Fruit fly (Drosophila melanogaster): ENCODE measurements around the gene mfrn.
A peak's percentile ranks its signal among the peaks of the same experiment; 100 is the strongest.

mfrn gene

DNA sequence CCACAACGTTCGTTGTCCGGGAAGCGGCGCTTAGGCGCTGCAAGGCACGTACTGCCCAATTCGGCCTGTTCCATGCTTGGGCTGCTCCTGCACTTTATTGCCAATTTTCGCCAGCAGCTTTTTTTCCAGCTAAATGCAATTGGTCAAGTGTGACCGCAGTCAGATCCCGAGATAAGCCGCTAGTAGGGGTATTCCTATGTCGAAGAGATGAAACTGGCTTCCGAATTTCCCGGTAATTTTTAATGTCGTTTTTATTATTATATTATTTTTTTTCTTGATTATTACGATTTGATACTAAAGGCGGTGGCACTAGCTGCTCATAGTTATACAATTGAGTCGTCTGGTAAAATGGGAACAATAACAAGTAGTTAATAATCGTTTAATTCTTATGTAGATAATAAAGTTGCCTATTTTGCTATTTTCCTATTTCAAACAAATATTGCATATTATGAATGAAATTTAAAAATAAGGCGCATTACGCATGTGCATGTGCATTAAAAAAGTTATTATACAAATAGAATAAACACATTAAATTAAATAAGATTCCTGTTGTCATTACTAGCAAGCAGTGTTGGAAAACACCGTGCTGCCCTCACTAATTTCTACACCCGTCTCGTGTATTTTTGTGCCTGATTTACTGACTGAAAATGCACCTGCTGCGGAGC lies 31.3 kb downstream of the mfrn start, which contains the start of the genes CG5003 and mRpS22 (continued):
- TF ChIP-seq Gug (GFP tag; IDR thresholded peaks at IDR 0.05): peak; percentile 9; the same call in 2 of the 4 replicates
- peak; percentile 42 for TF ChIP-seq Nf-YB (GFP tag; optimal IDR thresholded peaks at IDR 0.05)
- peak; percentile 77 for TF ChIP-seq Meics (GFP tag; optimal IDR thresholded peaks at IDR 0.05)
- no peak for TF ChIP-seq ash1 (GFP tag; optimal IDR thresholded peaks at IDR 0.05)
- no peak for TF ChIP-seq CG14050 (GFP tag; IDR thresholded peaks at IDR 0.05)
- TF ChIP-seq B-H2 (GFP tag; optimal IDR thresholded peaks at IDR 0.05): peak; percentile 51
- peak in 1 of 2 experiments; percentile 19 for TF ChIP-seq crp (GFP tag; optimal IDR thresholded peaks at IDR 0.05)
- TF ChIP-seq stc (GFP tag; IDR thresholded peaks at IDR 0.05): no peak
- TF ChIP-seq Pdp1 (GFP tag; optimal IDR thresholded peaks at IDR 0.05): peak in 1 of 2 experiments; percentile 32
- TF ChIP-seq trem (tag; optimal IDR thresholded peaks at IDR 0.05): peak; percentile 11
- TF ChIP-seq HmgZ (tag; optimal IDR thresholded peaks at IDR 0.05): peak; percentile 32
- TF ChIP-seq CG12659 (GFP tag; optimal IDR thresholded peaks at IDR 0.05): peak; percentile 64
- no peak for TF ChIP-seq CG8944 (GFP tag; optimal IDR thresholded peaks at IDR 0.05)
- TF ChIP-seq sug (tag; optimal IDR thresholded peaks at IDR 0.05): peak; percentile 73
- TF ChIP-seq fu2 (GFP tag; optimal IDR thresholded peaks at IDR 0.05): no peak
- peak; percentile 68 for TF ChIP-seq BEAF-32 (GFP tag; optimal IDR thresholded peaks at IDR 0.05)
- TF ChIP-seq slou (GFP tag; optimal IDR thresholded peaks at IDR 0.05): peak; percentile 66
- TF ChIP-seq CG11093 (GFP tag; IDR thresholded peaks at IDR 0.05): 0 out of 3 replicates have a peak, but pooled peaks have one; percentile 25
- TF ChIP-seq Dbx (GFP tag; IDR thresholded peaks at IDR 0.05): peak; percentile 17; the same call in 2 of the 3 replicates
- TF ChIP-seq CG3065 (GFP tag; optimal IDR thresholded peaks at IDR 0.05): no peak
- TF ChIP-seq cato (GFP tag; optimal IDR thresholded peaks at IDR 0.05; ENCODE audit: borderline replicate concordance): peak; percentile 19
- TF ChIP-seq ind (GFP tag; optimal IDR thresholded peaks at IDR 0.05): peak; percentile 59
- TF ChIP-seq emc (GFP tag; optimal IDR thresholded peaks at IDR 0.05): no peak
- TF ChIP-seq hbn (GFP tag; IDR thresholded peaks at IDR 0.05; ENCODE audit: partially characterized antibody): no peak
- no peak for TF ChIP-seq kni (GFP tag; optimal IDR thresholded peaks at IDR 0.05)
- no peak for TF ChIP-seq Adf1 (GFP tag; IDR thresholded peaks at IDR 0.05)
- no peak for TF ChIP-seq CG42726 (GFP tag; IDR thresholded peaks at IDR 0.05; ENCODE audit: partially characterized antibody)
- TF ChIP-seq H15 (GFP tag; IDR thresholded peaks at IDR 0.05): no peak
- TF ChIP-seq CG5245 (GFP tag; optimal IDR thresholded peaks at IDR 0.05): peak; percentile 21
- TF ChIP-seq GATAe (GFP tag; conservative IDR thresholded peaks at IDR 0.05): no peak
- no peak for TF ChIP-seq seq (GFP tag; IDR thresholded peaks at IDR 0.05)
- TF ChIP-seq fd3F (GFP tag; optimal IDR thresholded peaks at IDR 0.05): peak; percentile 35
- no peak for TF ChIP-seq en (GFP tag; optimal IDR thresholded peaks at IDR 0.05)
- TF ChIP-seq nerfin-1 (tag; optimal IDR thresholded peaks at IDR 0.05): peak; percentile 63
- no peak for TF ChIP-seq peb (GFP tag; IDR thresholded peaks at IDR 0.05)
- TF ChIP-seq grau (tag; optimal IDR thresholded peaks at IDR 0.05): peak; percentile 68
- no peak for TF ChIP-seq CG3163 (GFP tag; optimal IDR thresholded peaks at IDR 0.05)
- peak; percentile 55 for TF ChIP-seq CG1647 (GFP tag; optimal IDR thresholded peaks at IDR 0.05)
- TF ChIP-seq chif (GFP tag; optimal IDR thresholded peaks at IDR 0.05): peak in 1 of 2 experiments; percentile 2
- no peak for TF ChIP-seq HLH3B (GFP tag; IDR thresholded peaks at IDR 0.05)
- no peak for TF ChIP-seq CG7928 (GFP tag; optimal IDR thresholded peaks at IDR 0.05)
- peak; percentile 11 for TF ChIP-seq CHES-1-like (GFP tag; optimal IDR thresholded peaks at IDR 0.05)
- TF ChIP-seq vnd (GFP tag; IDR thresholded peaks at IDR 0.05; ENCODE audit: partially characterized antibody): 0 out of 3 replicates have a peak, but pooled peaks have one; percentile 28
- peak in 1 of 2 experiments; percentile 65 for TF ChIP-seq Dfd (GFP tag; optimal IDR thresholded peaks at IDR 0.05)
- no peak for TF ChIP-seq CG2129 (GFP tag; IDR thresholded peaks at IDR 0.05; ENCODE audit: partially characterized antibody)
- 0 out of 2 replicates have a peak, but pooled peaks have one; percentile 54 for TF ChIP-seq CG32772 (GFP tag; IDR thresholded peaks at IDR 0.05)
- TF ChIP-seq CG18764 (GFP tag; optimal IDR thresholded peaks at IDR 0.05): no peak
- TF ChIP-seq CG12744 (GFP tag; optimal IDR thresholded peaks at IDR 0.05): no peak
- TF ChIP-seq bowl (GFP tag; IDR thresholded peaks at IDR 0.05): no peak; the same call in 1 of the 2 replicates

All from whole organism, embryonic.